Worm (Caenorhabditis elegans) whole organism, young adult: ENCODE data around the gene T07D3.4.

ENCODE experiments used
- B0019.2 ChIP-seq: fragments of 200-800 bp; sonication (Bioruptor generic); conservative IDR thresholded peaks from 2 replicates; pipeline ENCODE4 v1.3.6; 2022; ENCODE audit warnings: missing genetic modification reagents, missing genetic modification characterization, missing compliant biosample characterization
- B0336.3 ChIP-seq: fragments of 200-800 bp; sonication (Bioruptor generic); IDR thresholded peaks from 2 replicates; pipeline ENCODE4 v1.3.6; 2022; ENCODE audit warnings: missing genetic modification characterization, missing compliant biosample characterization
- C06A6.2 ChIP-seq: fragments of 200-800 bp; sonication (Bioruptor generic); conservative IDR thresholded peaks from 2 replicates; pipeline ENCODE4 v1.3.6; 2022; ENCODE audit warnings: missing genetic modification characterization, missing compliant biosample characterization
- D2030.7 ChIP-seq: fragments of 200-800 bp; sonication (Bioruptor generic); IDR thresholded peaks from 2 replicates; pipeline ENCODE4 v1.3.6; 2022; ENCODE audit warnings: missing genetic modification reagents, missing genetic modification characterization, missing compliant biosample characterization
- F33H1.4 ChIP-seq: fragments of 200-800 bp; sonication (Bioruptor generic); IDR thresholded peaks from 2 replicates; pipeline ENCODE4 v1.3.6; 2022; ENCODE audit warnings: missing genetic modification reagents, missing genetic modification characterization, missing compliant biosample characterization
- F39B2.1 ChIP-seq: fragments of 200-800 bp; sonication (Bioruptor generic); IDR thresholded peaks from 2 replicates; pipeline ENCODE4 v1.3.6; 2022; ENCODE audit warnings: missing genetic modification reagents, missing genetic modification characterization, missing compliant biosample characterization
- F55B11.4 ChIP-seq: sonication (generic microtip); optimal IDR thresholded peaks from 2 replicates; lab custom pipeline; 2016; ENCODE audit warnings: missing compliant biosample characterization, missing genetic modification characterization, borderline replicate concordance; ENCODE audit not compliant: insufficient read depth
- F57A8.1 ChIP-seq: fragments of 200-800 bp; sonication (Bioruptor generic); optimal IDR thresholded peaks from 2 replicates; lab custom pipeline; 2018; ENCODE audit warnings: mild to moderate bottlenecking, missing genetic modification characterization, moderate library complexity, missing compliant biosample characterization
- F57C9.4 ChIP-seq: sonication (generic microtip); optimal IDR thresholded peaks from 2 replicates; lab custom pipeline; 2017; ENCODE audit warnings: mild to moderate bottlenecking, missing genetic modification characterization, missing compliant biosample characterization
- K12H6.12 ChIP-seq: fragments of 200-800 bp; sonication (Bioruptor generic); optimal IDR thresholded peaks from 2 replicates; lab custom pipeline; 2018; ENCODE audit warnings: mild to moderate bottlenecking, missing genetic modification characterization, missing compliant biosample characterization
- T07F8.4 ChIP-seq: sonication (generic microtip); optimal IDR thresholded peaks from 2 replicates; lab custom pipeline; 2016; ENCODE audit warnings: mild to moderate bottlenecking, missing genetic modification characterization, moderate library complexity, missing compliant biosample characterization
- T26A5.8 ChIP-seq: sonication (generic microtip); optimal IDR thresholded peaks from 2 replicates; lab custom pipeline; 2016; ENCODE audit warnings: missing genetic modification characterization, missing compliant biosample characterization
- Y53G8AR.9 ChIP-seq: fragments of 200-800 bp; sonication (Bioruptor generic); conservative IDR thresholded peaks from 2 replicates; pipeline ENCODE4 v1.3.6; 2022; ENCODE audit warnings: missing genetic modification reagents, missing genetic modification characterization, missing compliant biosample characterization
- Y56A3A.18 ChIP-seq: fragments of 200-800 bp; sonication (Bioruptor generic); IDR thresholded peaks from 2 replicates; pipeline ENCODE4 v1.3.6; 2022; ENCODE audit warnings: missing genetic modification reagents, missing genetic modification characterization, missing compliant biosample characterization
- Y67H2A.10 ChIP-seq: fragments of 200-800 bp; sonication (Bioruptor generic); conservative IDR thresholded peaks from 2 replicates; pipeline ENCODE4 v1.3.6; 2022; ENCODE audit warnings: missing genetic modification reagents, missing genetic modification characterization, missing compliant biosample characterization
- Y79H2A.3 ChIP-seq: fragments of 200-800 bp; sonication (Bioruptor generic); conservative IDR thresholded peaks from 2 replicates; pipeline ENCODE4 v1.3.6; 2022; ENCODE audit warnings: missing genetic modification reagents, missing genetic modification characterization, missing compliant biosample characterization
- akir-1 ChIP-seq: fragments of 200-800 bp; sonication (Bioruptor generic); optimal IDR thresholded peaks from 2 replicates; lab custom pipeline; 2018; ENCODE audit warnings: mild to moderate bottlenecking, missing genetic modification characterization, moderate library complexity, missing compliant biosample characterization
- athp-1 ChIP-seq: sonication (generic microtip); optimal IDR thresholded peaks from 2 replicates; lab custom pipeline; 2017; ENCODE audit warnings: mild to moderate bottlenecking, missing genetic modification characterization, missing compliant biosample characterization
- bed-1 ChIP-seq: fragments of 200-800 bp; sonication (Bioruptor generic); IDR thresholded peaks from 2 replicates; pipeline ENCODE4 v1.3.6; 2022; ENCODE audit warnings: missing genetic modification reagents, missing genetic modification characterization, missing compliant biosample characterization
- ceh-100 ChIP-seq: fragments of 200-800 bp; sonication (Bioruptor generic); IDR thresholded peaks from 2 replicates; pipeline ENCODE4 v1.3.6; 2022; ENCODE audit warnings: missing genetic modification reagents, missing genetic modification characterization, missing compliant biosample characterization
- ceh-91 ChIP-seq: fragments of 200-800 bp; sonication (Bioruptor generic); IDR thresholded peaks from 2 replicates; pipeline ENCODE4 v1.3.6; 2022; ENCODE audit warnings: missing genetic modification reagents, missing genetic modification characterization, missing compliant biosample characterization
- chd-7 ChIP-seq: sonication (generic microtip); optimal IDR thresholded peaks from 2 replicates; lab custom pipeline; 2016; ENCODE audit warnings: mild to moderate bottlenecking, missing genetic modification characterization, moderate library complexity, missing compliant biosample characterization
- dox-1 ChIP-seq: fragments of 200-800 bp; sonication (Bioruptor generic); IDR thresholded peaks from 2 replicates; pipeline ENCODE4 v1.3.6; 2022; ENCODE audit warnings: missing genetic modification reagents, missing genetic modification characterization, missing compliant biosample characterization
- dpl-1 ChIP-seq: fragments of 150-350 bp; optimal IDR thresholded peaks from 2 replicates; lab custom pipeline; 2014; ENCODE audit warnings: missing biosample characterization, missing genetic modification reagents, missing genetic modification characterization
- egrh-3 ChIP-seq: fragments of 200-800 bp; sonication (Bioruptor generic); IDR thresholded peaks from 2 replicates; pipeline ENCODE4 v1.3.6; 2022; ENCODE audit warnings: missing genetic modification reagents, missing genetic modification characterization, missing compliant biosample characterization
- ekl-4 ChIP-seq: fragments of 200-800 bp; sonication (Bioruptor generic); IDR thresholded peaks from 2 replicates; pipeline ENCODE4 v1.3.6; 2022; ENCODE audit warnings: missing genetic modification reagents, missing genetic modification characterization, missing compliant biosample characterization
- fkh-3 ChIP-seq: sonication (generic microtip); optimal IDR thresholded peaks from 2 replicates; lab custom pipeline; 2016; ENCODE audit warnings: mild to moderate bottlenecking, missing genetic modification characterization, missing compliant biosample characterization
- gei-17 ChIP-seq: fragments of 200-800 bp; sonication (Bioruptor generic); optimal IDR thresholded peaks from 2 replicates; lab custom pipeline; 2018; ENCODE audit warnings: mild to moderate bottlenecking, missing genetic modification characterization, missing compliant biosample characterization
- hlh-26 ChIP-seq: fragments of 200-800 bp; sonication (Bioruptor generic); conservative IDR thresholded peaks from 2 replicates; pipeline ENCODE4 v1.3.6; 2022; ENCODE audit warnings: missing genetic modification reagents, missing genetic modification characterization, missing compliant biosample characterization
- hsf-1 ChIP-seq: fragments of 200-800 bp; sonication (Bioruptor generic); IDR thresholded peaks from 2 replicates; pipeline ENCODE4 v1.3.6; 2022; ENCODE audit warnings: missing genetic modification reagents, missing genetic modification characterization, missing compliant biosample characterization
- let-526 ChIP-seq: fragments of 200-800 bp; sonication (Bioruptor generic); IDR thresholded peaks from 2 replicates; pipeline ENCODE4 v1.3.6; 2022; ENCODE audit warnings: missing genetic modification reagents, missing genetic modification characterization, missing compliant biosample characterization
- lin-35 ChIP-seq, 3 experiments: fragments of 150-350 bp in 2 of 3; sonication (generic microtip) in 1 of 3; optimal IDR thresholded peaks; 2 replicates each; lab custom pipeline; 2014 to 2018; ENCODE audit warnings: missing biosample characterization in 3 of 3, missing genetic modification characterization in 3 of 3, missing genetic modification reagents in 3 of 3
- lin-54 ChIP-seq: fragments of 200-800 bp; sonication (Bioruptor generic); optimal IDR thresholded peaks from 2 replicates; lab custom pipeline; 2018; ENCODE audit warnings: mild to moderate bottlenecking, missing genetic modification characterization, missing compliant biosample characterization
- lir-1 ChIP-seq: fragments of 200-800 bp; sonication (Bioruptor generic); conservative IDR thresholded peaks from 2 replicates; pipeline ENCODE4 v1.3.6; 2022; ENCODE audit warnings: missing genetic modification reagents, missing genetic modification characterization, missing compliant biosample characterization
- lsl-1 ChIP-seq: fragments of 200-800 bp; sonication (Bioruptor generic); optimal IDR thresholded peaks from 2 replicates; lab custom pipeline; 2018; ENCODE audit warnings: mild to moderate bottlenecking, missing genetic modification characterization, moderate library complexity, missing compliant biosample characterization
- madf-3 ChIP-seq: fragments of 200-800 bp; sonication (Bioruptor generic); IDR thresholded peaks from 2 replicates; pipeline ENCODE4 v1.3.6; 2022; ENCODE audit warnings: missing genetic modification reagents, missing genetic modification characterization, missing compliant biosample characterization
- mxl-1 ChIP-seq: sonication (generic microtip); optimal IDR thresholded peaks from 2 replicates; lab custom pipeline; 2016; ENCODE audit warnings: missing genetic modification characterization, missing compliant biosample characterization
- nfya-1 ChIP-seq: sonication (generic microtip); optimal IDR thresholded peaks from 2 replicates; lab custom pipeline; 2017; ENCODE audit warnings: antibody characterized with exemption, missing compliant biosample characterization, missing genetic modification characterization, borderline replicate concordance; ENCODE audit not compliant: insufficient read depth
- nfyb-1 ChIP-seq: fragments of 200-800 bp; sonication (Bioruptor generic); IDR thresholded peaks from 2 replicates; pipeline ENCODE4 v1.3.6; 2022; ENCODE audit warnings: missing genetic modification reagents, missing genetic modification characterization, missing compliant biosample characterization
- nhr-179 ChIP-seq: sonication (generic microtip); optimal IDR thresholded peaks from 2 replicates; lab custom pipeline; 2016; ENCODE audit warnings: mild to moderate bottlenecking, missing genetic modification characterization, missing compliant biosample characterization
- pha-4 ChIP-seq: fragments of 150-350 bp; sonication (generic microtip); optimal IDR thresholded peaks from 2 replicates; lab custom pipeline; 2014; ENCODE audit warnings: missing biosample characterization, missing genetic modification reagents, missing genetic modification characterization
- repo-1 ChIP-seq: sonication (generic microtip); optimal IDR thresholded peaks from 2 replicates; lab custom pipeline; 2017; ENCODE audit warnings: mild to moderate bottlenecking, missing genetic modification characterization, missing compliant biosample characterization
- sea-2 ChIP-seq: fragments of 200-800 bp; sonication (Bioruptor generic); IDR thresholded peaks from 2 replicates; pipeline ENCODE4 v1.3.6; 2022; ENCODE audit warnings: missing genetic modification characterization, missing compliant biosample characterization
- snpc-3.4 ChIP-seq: sonication (generic microtip); optimal IDR thresholded peaks from 2 replicates; lab custom pipeline; 2017; ENCODE audit warnings: missing genetic modification characterization, mild to moderate bottlenecking, missing compliant biosample characterization, antibody characterized with exemption, moderate library complexity, missing genotype, missing genetic modification reagents
- sptf-2 ChIP-seq: fragments of 200-800 bp; sonication (Bioruptor generic); optimal IDR thresholded peaks from 2 replicates; lab custom pipeline; 2018; ENCODE audit warnings: mild to moderate bottlenecking, missing genetic modification characterization, missing compliant biosample characterization
- tbx-9 ChIP-seq: sonication (generic microtip); optimal IDR thresholded peaks from 2 replicates; lab custom pipeline; 2016; ENCODE audit warnings: borderline replicate concordance, missing genetic modification characterization, inconsistent platforms, missing compliant biosample characterization
- xnd-1 ChIP-seq: sonication (generic microtip); optimal IDR thresholded peaks from 2 replicates; lab custom pipeline; 2016; ENCODE audit warnings: missing genotype, missing genetic modification reagents, missing genetic modification characterization, missing compliant biosample characterization
- zfh-2 ChIP-seq: fragments of 200-800 bp; sonication (Bioruptor generic); conservative IDR thresholded peaks from 2 replicates; pipeline ENCODE4 v1.3.6; 2022; ENCODE audit warnings: missing genetic modification reagents, missing genetic modification characterization, missing compliant biosample characterization
- ztf-28 ChIP-seq: fragments of 200-800 bp; sonication (Bioruptor generic); IDR thresholded peaks from 2 replicates; pipeline ENCODE4 v1.3.6; 2022; ENCODE audit warnings: missing genetic modification reagents, missing genetic modification characterization, missing compliant biosample characterization

Gene T07D3.4

ce11 chrII:872993-873787 is 14.9 kb upstream of the T07D3.4 start, which contains the start of gene alg-2 (continued):
- TF ChIP-seq lir-1 (GFP tag; lab: Robert Waterston, UW) = no peak
- no peak for TF ChIP-seq ceh-91 (GFP tag; lab: Robert Waterston, UW)
- TF ChIP-seq mxl-1 (tag; lab: Kevin White, UChicago) = no peak
- TF ChIP-seq nfya-1 (tag; lab: Kevin White, UChicago) = no peak
- TF ChIP-seq B0336.3 = peak; percentile 46; the same call in 1 of the 2 replicates
- TF ChIP-seq T26A5.8 (tag; lab: Kevin White, UChicago) = no peak
- no peak for TF ChIP-seq ceh-100
- TF ChIP-seq hsf-1 (GFP tag; lab: Robert Waterston, UW) = no peak
- peak in 1 of 3 experiments; percentile 29 for TF ChIP-seq lin-35 (GFP tag; optimal IDR thresholded peaks at IDR 0.05; lab: Kevin White, UChicago)
- TF ChIP-seq F39B2.1 = no peak
- no peak for TF ChIP-seq C06A6.2
- TF ChIP-seq ztf-28 (GFP tag; lab: Robert Waterston, UW) = no peak
- no peak for TF ChIP-seq T07F8.4
- TF ChIP-seq Y56A3A.18 = no peak
- no peak for TF ChIP-seq let-526 (GFP tag; lab: Robert Waterston, UW)
- no peak for TF ChIP-seq nfyb-1 (GFP tag; lab: Robert Waterston, UW)
- no peak for TF ChIP-seq F55B11.4 (tag; lab: Kevin White, UChicago)
- TF ChIP-seq Y53G8AR.9 (GFP tag; lab: Robert Waterston, UW) = no peak
- TF ChIP-seq fkh-3 (tag; lab: Kevin White, UChicago) = no peak
- no peak for TF ChIP-seq F33H1.4 (GFP tag; lab: Robert Waterston, UW)
- no peak for TF ChIP-seq akir-1
- no peak for TF ChIP-seq K12H6.12 (tag; lab: Kevin White, UChicago)
- TF ChIP-seq dpl-1 = peak; percentile 46
- TF ChIP-seq pha-4 (tag; lab: Kevin White, UChicago) = no peak
- no peak for TF ChIP-seq repo-1
- TF ChIP-seq Y67H2A.10 (GFP tag; lab: Robert Waterston, UW) = no peak
- no peak for TF ChIP-seq F57A8.1
- TF ChIP-seq chd-7 = no peak
- peak; percentile 79 for TF ChIP-seq egrh-3 (GFP tag; lab: Robert Waterston, UW)
- no peak for TF ChIP-seq lin-54
- TF ChIP-seq tbx-9 (tag; lab: Kevin White, UChicago) = no peak
- no peak for TF ChIP-seq bed-1 (GFP tag; lab: Robert Waterston, UW)
- no peak for TF ChIP-seq B0019.2 (GFP tag; lab: Robert Waterston, UW)
- TF ChIP-seq dox-1 = peak; percentile 36; the same call in 1 of the 2 replicates
- no peak for TF ChIP-seq madf-3
- no peak for TF ChIP-seq gei-17 (GFP tag; lab: Kevin White, UChicago)
- no peak for TF ChIP-seq snpc-3.4 (tag; lab: Kevin White, UChicago)
- TF ChIP-seq Y79H2A.3 (GFP tag; lab: Robert Waterston, UW) = no peak
- TF ChIP-seq, all 124 proteins: peak for 21

- TF ChIP-seq nhr-179 (tag; lab: Kevin White, UChicago) = no peak
- no peak for TF ChIP-seq F57C9.4 (tag; lab: Kevin White, UChicago)
- TF ChIP-seq athp-1 (tag; lab: Kevin White, UChicago) = no peak
- TF ChIP-seq egrh-3 (GFP tag; lab: Robert Waterston, UW) = peak; percentile 24; the same call in 1 of the 2 replicates
- TF ChIP-seq xnd-1 (tag; lab: Kevin White, UChicago) = no peak
- TF ChIP-seq sea-2 (GFP tag; lab: Robert Waterston, UW) = no peak
- no peak for TF ChIP-seq ekl-4 (GFP tag; lab: Robert Waterston, UW)
- peak; percentile 51; the same call in 1 of the 2 replicates for TF ChIP-seq zfh-2
- no peak for TF ChIP-seq hlh-26 (GFP tag; lab: Robert Waterston, UW)
- TF ChIP-seq bed-1 (GFP tag; lab: Robert Waterston, UW) = no peak
- TF ChIP-seq sptf-2 (GFP tag; lab: Kevin White, UChicago) = no peak
- no peak for TF ChIP-seq D2030.7 (GFP tag; lab: Robert Waterston, UW)
- no peak for TF ChIP-seq lsl-1 (GFP tag; lab: Kevin White, UChicago)
These were observed 12.4 kb upstream of the T07D3.4 start for ce11 chrII:875739-876138.
